Worm (Caenorhabditis elegans): Measurements from ENCODE around the gene rin-1.

DNA sequence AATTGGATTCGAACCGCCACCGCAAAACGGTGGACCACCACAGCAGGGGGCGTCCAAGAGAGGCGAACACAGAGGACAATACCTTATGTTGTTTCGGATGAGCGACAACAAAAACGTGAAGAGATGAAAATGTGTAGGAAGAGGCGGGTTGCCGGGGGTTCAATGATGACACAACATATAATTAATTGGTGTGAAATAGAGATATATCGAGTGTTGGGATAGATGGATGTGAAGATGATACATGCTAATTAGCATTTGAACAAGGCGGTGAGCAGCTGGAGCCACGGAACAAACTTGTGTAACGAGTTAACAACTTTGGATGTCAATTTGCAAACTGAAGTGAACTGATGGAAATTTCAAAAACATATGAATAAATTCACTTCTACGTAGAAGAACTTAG is 23.1 kb downstream of the rin-1 start:
- TF ChIP-seq him-1 (tag; optimal IDR thresholded peaks at IDR 0.05): no peak
- TF ChIP-seq W03F9.2 (tag; optimal IDR thresholded peaks at IDR 0.05): no peak
- no peak for TF ChIP-seq dao-5 (tag; optimal IDR thresholded peaks at IDR 0.05)
